Worm (Caenorhabditis elegans): Measurements from ENCODE around the gene col-125.
"Not testable (repeated sequence)": the region's sequence is repeated elsewhere in the genome, so short reads cannot be mapped to it uniquely, and the experiment has no call there.

ce11 chrIV:11200682-11201081, 24.6 kb upstream of the col-125 start:
- TF ChIP-seq ztf-11 (tag; optimal IDR thresholded peaks at IDR 0.05); tbx-2 (tag; optimal IDR thresholded peaks at IDR 0.05); mab-9 (GFP tag; IDR thresholded peaks at IDR 0.05); ceh-63 (GFP tag; optimal IDR thresholded peaks at IDR 0.05); fkh-10 (GFP tag; optimal IDR thresholded peaks at IDR 0.05); nhr-12 (tag; optimal IDR thresholded peaks at IDR 0.05); snpc-4 (tag; optimal IDR thresholded peaks at IDR 0.05); blmp-1 (tag; optimal IDR thresholded peaks at IDR 0.05); lin-35 (GFP tag; optimal IDR thresholded peaks at IDR 0.05); isw-1 (GFP tag; IDR thresholded peaks at IDR 0.05); nhr-11 (tag; optimal IDR thresholded peaks at IDR 0.05): not testable (repeated sequence)

All from whole organism, L1 larva.